Worm (Caenorhabditis elegans) whole organism, L3 larva: Measurements from ENCODE around the gene T05A7.11.
A peak's percentile ranks its signal among the peaks of the same experiment; 100 is the strongest.

ENCODE experiments used
- R02D3.7 ChIP-seq: fragments of 150-350 bp; optimal IDR thresholded peaks from 2 replicates; lab custom pipeline; 2014; ENCODE audit warnings: missing biosample characterization, missing genetic modification characterization
- ZK546.5 ChIP-seq: sonication (generic microtip); optimal IDR thresholded peaks from 2 replicates; lab custom pipeline; 2017; ENCODE audit warnings: missing biosample characterization, missing genetic modification characterization
- aly-2 ChIP-seq: fragments of 150-350 bp; optimal IDR thresholded peaks from 2 replicates; lab custom pipeline; 2014; ENCODE audit warnings: missing biosample characterization, missing genetic modification characterization
- ama-1 ChIP-seq: fragments of 150-350 bp; optimal IDR thresholded peaks from 2 replicates; lab custom pipeline; 2018
- ceh-16 ChIP-seq: sonication (generic microtip); optimal IDR thresholded peaks from 2 replicates; lab custom pipeline; 2017; ENCODE audit warnings: missing biosample characterization, missing genetic modification characterization
- ceh-28 ChIP-seq: fragments of 150-350 bp; optimal IDR thresholded peaks from 2 replicates; lab custom pipeline; 2014; ENCODE audit warnings: missing biosample characterization, missing genetic modification reagents, missing genetic modification characterization
- ceh-82 ChIP-seq: fragments of 150-350 bp; optimal IDR thresholded peaks from 2 replicates; lab custom pipeline; 2014; ENCODE audit warnings: missing biosample characterization, missing genetic modification characterization
- ceh-9 ChIP-seq: sonication (generic microtip); optimal IDR thresholded peaks from 2 replicates; lab custom pipeline; 2018; ENCODE audit warnings: missing biosample characterization, missing genetic modification characterization
- egl-27 ChIP-seq: sonication (generic microtip); optimal IDR thresholded peaks from 4 replicates; lab custom pipeline; 2017; ENCODE audit warnings: missing biosample characterization, missing genetic modification reagents, missing genetic modification characterization
- egl-5 ChIP-seq: fragments of 150-350 bp; optimal IDR thresholded peaks from 2 replicates; lab custom pipeline; 2017; ENCODE audit warnings: missing biosample characterization, missing genetic modification reagents, missing genetic modification characterization, inconsistent platforms
- elt-2 ChIP-seq: sonication (generic microtip); optimal IDR thresholded peaks from 2 replicates; lab custom pipeline; 2016; ENCODE audit warnings: missing genetic modification reagents, mild to moderate bottlenecking, missing genetic modification characterization, missing compliant biosample characterization
- elt-3 ChIP-seq, 3 experiments: fragments of 150-350 bp in 1 of 3; sonication (generic microtip) in 2 of 3; optimal IDR thresholded peaks; 2 replicates in 2 of 3; 4 replicates in 1 of 3; lab custom pipeline; 2014 to 2017; ENCODE audit warnings: missing biosample characterization in 3 of 3, missing genetic modification characterization in 3 of 3
- eor-1 ChIP-seq, 2 experiments: fragments of 150-350 bp; optimal IDR thresholded peaks; 2 replicates each; lab custom pipeline; 2014 to 2018; ENCODE audit warnings: missing biosample characterization in 2 of 2, missing genetic modification characterization in 2 of 2
- fkh-10 ChIP-seq: sonication (generic microtip); optimal IDR thresholded peaks from 2 replicates; lab custom pipeline; 2017; ENCODE audit warnings: missing biosample characterization, missing genetic modification reagents, missing genetic modification characterization
- fkh-2 ChIP-seq: fragments of 150-350 bp; optimal IDR thresholded peaks from 2 replicates; lab custom pipeline; 2014; ENCODE audit warnings: missing biosample characterization, missing genetic modification reagents, missing genetic modification characterization
- hmg-11 ChIP-seq: sonication (generic microtip); optimal IDR thresholded peaks from 2 replicates; lab custom pipeline; 2016; ENCODE audit warnings: missing genetic modification characterization, missing compliant biosample characterization
- jun-1 ChIP-seq: fragments of 150-350 bp; optimal IDR thresholded peaks from 2 replicates; lab custom pipeline; 2014; ENCODE audit warnings: missing biosample characterization, missing genetic modification reagents, missing genetic modification characterization
- lin-15B ChIP-seq: fragments of 150-350 bp; optimal IDR thresholded peaks from 2 replicates; lab custom pipeline; 2014; ENCODE audit warnings: missing biosample characterization, missing genetic modification characterization
- mdl-1 ChIP-seq: fragments of 150-350 bp; optimal IDR thresholded peaks from 2 replicates; lab custom pipeline; 2014; ENCODE audit warnings: missing biosample characterization, missing genetic modification characterization
- mml-1 ChIP-seq: fragments of 150-350 bp; sonication (generic microtip); optimal IDR thresholded peaks from 3 replicates; lab custom pipeline; 2014; ENCODE audit warnings: missing biosample characterization, missing genetic modification characterization
- nfya-1 ChIP-seq: sonication (generic microtip); optimal IDR thresholded peaks from 2 replicates; lab custom pipeline; 2017; ENCODE audit warnings: missing genetic modification characterization, mild to moderate bottlenecking, missing compliant biosample characterization, antibody characterized with exemption, moderate library complexity; ENCODE audit not compliant: insufficient read depth
- nhr-11 ChIP-seq: fragments of 150-350 bp; optimal IDR thresholded peaks from 2 replicates; lab custom pipeline; 2014; ENCODE audit warnings: missing biosample characterization, missing genetic modification characterization
- nhr-23 ChIP-seq: fragments of 150-350 bp; optimal IDR thresholded peaks from 2 replicates; lab custom pipeline; 2014; ENCODE audit warnings: missing biosample characterization, missing genetic modification reagents, missing genetic modification characterization
- nhr-237 ChIP-seq: fragments of 150-350 bp; optimal IDR thresholded peaks from 2 replicates; lab custom pipeline; 2014; ENCODE audit warnings: missing biosample characterization, missing genetic modification characterization
- nhr-25 ChIP-seq: sonication (generic microtip); optimal IDR thresholded peaks from 2 replicates; lab custom pipeline; 2017; ENCODE audit warnings: missing biosample characterization, missing genetic modification characterization
- nhr-43 ChIP-seq: sonication (generic microtip); optimal IDR thresholded peaks from 2 replicates; lab custom pipeline; 2016; ENCODE audit warnings: mild to moderate bottlenecking, missing genetic modification characterization, missing compliant biosample characterization; ENCODE audit not compliant: poor library complexity, severe bottlenecking
- nhr-67 ChIP-seq: fragments of 150-350 bp; optimal IDR thresholded peaks from 2 replicates; lab custom pipeline; 2014; ENCODE audit warnings: missing biosample characterization, missing genetic modification characterization
- nhr-77 ChIP-seq: fragments of 150-350 bp; optimal IDR thresholded peaks from 2 replicates; lab custom pipeline; 2014; ENCODE audit warnings: missing biosample characterization, missing genetic modification characterization
- sea-2 ChIP-seq: fragments of 150-350 bp; sonication (generic microtip); optimal IDR thresholded peaks from 4 replicates; lab custom pipeline; 2014; ENCODE audit warnings: missing biosample characterization, missing genetic modification reagents, missing genetic modification characterization
- skn-1 ChIP-seq: fragments of 150-350 bp; optimal IDR thresholded peaks from 2 replicates; lab custom pipeline; 2014; ENCODE audit warnings: missing biosample characterization, missing genetic modification characterization
- tbx-2 ChIP-seq: sonication (generic microtip); optimal IDR thresholded peaks from 2 replicates; lab custom pipeline; 2016; ENCODE audit warnings: mild to moderate bottlenecking, missing genetic modification characterization, missing compliant biosample characterization
- unc-39 ChIP-seq: sonication (generic microtip); optimal IDR thresholded peaks from 4 replicates; lab custom pipeline; 2017; ENCODE audit warnings: missing biosample characterization, missing genetic modification characterization
- unc-62 ChIP-seq: fragments of 150-350 bp; sonication (generic microtip); optimal IDR thresholded peaks from 4 replicates; lab custom pipeline; 2014; ENCODE audit warnings: missing biosample characterization, missing genetic modification reagents, missing genetic modification characterization
- ztf-11 ChIP-seq: fragments of 150-350 bp; optimal IDR thresholded peaks from 2 replicates; lab custom pipeline; 2014; ENCODE audit warnings: missing biosample characterization, missing genetic modification characterization

The T05A7.11 gene

ce11 chrII:4696055-4696454, 30.8 kb upstream of the T05A7.11 start:
- TF ChIP-seq ceh-9 (tag; lab: Kevin White, UChicago) (no peak), nhr-43 (tag; lab: Kevin White, UChicago) (peak; percentile 12)

ce11 chrII:4693129-4693528, 27.9 kb upstream of the T05A7.11 start, which contains the start of gene F10G7.5:
TSS of gene F10G7.5 (plus strand) at chrII:4693414.
- TF ChIP-seq nfya-1 (tag; lab: Kevin White, UChicago) (peak; percentile 31), nhr-23 (tag; lab: Kevin White, UChicago) (no peak), elt-2 (tag; lab: Kevin White, UChicago) (peak; percentile 58)
- TF ChIP-seq, all 47 proteins: peak for 2

DNA sequence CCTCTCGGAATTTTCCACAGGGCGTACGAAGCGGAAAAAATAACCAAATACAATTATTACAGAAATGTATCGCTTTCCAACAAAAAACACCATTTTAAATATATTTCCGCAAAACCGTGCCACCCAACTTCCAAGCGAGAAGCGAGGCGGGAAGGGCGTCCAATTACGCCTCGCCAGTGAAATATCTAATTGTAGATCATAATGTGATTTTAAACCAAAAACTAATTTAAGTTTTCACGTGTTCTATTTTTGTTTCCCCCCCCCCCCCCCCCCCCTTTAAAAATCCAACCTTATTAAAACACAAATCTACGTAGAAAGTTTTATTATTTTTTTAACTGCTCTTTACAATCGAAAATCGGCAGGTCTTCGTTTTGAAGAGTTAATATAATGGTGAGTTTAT, 24.2 kb upstream of the T05A7.11 start, which contains the start of gene F10G7.12:
Gene F10G7.12, plus strand, starts transcription at position 301 of the 400 bp plus-strand sequence.
- TF ChIP-seq unc-39 (tag; lab: Kevin White, UChicago): no peak
- TF ChIP-seq ceh-9 (tag; lab: Kevin White, UChicago): no peak
- no peak for TF ChIP-seq jun-1 (tag; lab: Kevin White, UChicago)
- TF ChIP-seq lin-15B (tag; lab: Kevin White, UChicago): no peak
- TF ChIP-seq nhr-67 (tag; lab: Kevin White, UChicago): no peak
- TF ChIP-seq ztf-11 (tag; lab: Kevin White, UChicago): no peak
- TF ChIP-seq egl-5: no peak
- no peak for TF ChIP-seq ceh-28 (tag; lab: Kevin White, UChicago)
- no peak for TF ChIP-seq ceh-16 (tag; lab: Kevin White, UChicago)
- TF ChIP-seq unc-62 (GFP tag; lab: Kevin White, UChicago): no peak
- no peak for TF ChIP-seq ama-1 (lab: Kevin White, UChicago)
- TF ChIP-seq nhr-25: no peak
- no peak for TF ChIP-seq ceh-82
- no peak for TF ChIP-seq nhr-11 (tag; lab: Kevin White, UChicago)
- TF ChIP-seq nhr-77 (tag; lab: Kevin White, UChicago): no peak
- TF ChIP-seq nhr-23 (tag; lab: Kevin White, UChicago): no peak
- no peak for TF ChIP-seq aly-2 (tag; lab: Kevin White, UChicago)
- TF ChIP-seq, all 47 proteins: peak for 0

ce11 chrII:4686941-4687340, 21.7 kb upstream of the T05A7.11 start, which contains the start of gene sre-39:
TSS of gene sre-39 (plus strand) at chrII:4687241.
- TF ChIP-seq tbx-2 (tag; lab: Kevin White, UChicago) (no peak), eor-1 (tag; optimal IDR thresholded peaks at IDR 0.05; lab: Kevin White, UChicago) (no peak), fkh-2 (tag; lab: Kevin White, UChicago) (no peak), fkh-10 (GFP tag; lab: Kevin White, UChicago) (no peak), nhr-237 (no peak)

ce11 chrII:4684852-4685251, 19.6 kb upstream of the T05A7.11 start:
- TF ChIP-seq mdl-1 (tag; lab: Kevin White, UChicago): no peak

DNA sequence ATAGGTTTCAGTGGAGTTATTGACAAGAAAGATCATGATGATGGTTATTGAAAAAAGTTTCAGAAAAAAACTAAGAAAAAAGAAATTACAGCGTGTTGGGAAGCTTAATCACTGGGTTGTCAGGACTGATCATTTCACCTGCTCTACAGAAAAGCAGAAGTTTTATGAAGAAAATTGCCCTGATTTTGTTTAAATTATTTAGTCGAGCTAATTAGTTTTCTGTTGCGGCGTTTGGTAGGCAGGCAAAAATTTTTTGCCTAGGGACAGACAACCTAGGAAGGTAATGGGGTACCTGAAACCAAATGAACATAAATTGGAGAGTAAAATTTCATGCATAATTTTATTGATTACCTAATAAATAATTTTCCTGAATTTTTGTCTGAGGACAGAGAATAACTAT, 18.4 kb upstream of the T05A7.11 start, which contains the start of gene sre-40:
Gene sre-40, minus strand, starts transcription at position 101 of the 400 bp plus-strand sequence.
- TF ChIP-seq ama-1 (lab: Kevin White, UChicago) (no peak), lin-15B (tag; lab: Kevin White, UChicago) (no peak), elt-2 (tag; lab: Kevin White, UChicago) (no peak), nfya-1 (tag; lab: Kevin White, UChicago) (no peak), nhr-11 (tag; lab: Kevin White, UChicago) (no peak), sea-2 (GFP tag; lab: Kevin White, UChicago) (no peak), mml-1 (tag; lab: Kevin White, UChicago) (no peak), R02D3.7 (tag; lab: Kevin White, UChicago) (no peak), elt-3 (tag; optimal IDR thresholded peaks at IDR 0.05; lab: Kevin White, UChicago) (no peak), jun-1 (tag; lab: Kevin White, UChicago) (no peak), egl-27 (tag; lab: Kevin White, UChicago) (no peak), skn-1 (tag; lab: Kevin White, UChicago) (no peak), egl-5 (no peak), nhr-23 (tag; lab: Kevin White, UChicago) (no peak), aly-2 (tag; lab: Kevin White, UChicago) (no peak), nhr-43 (tag; lab: Kevin White, UChicago) (no peak), hmg-11 (no peak), ZK546.5 (no peak), ceh-82 (no peak)
